Worm (Caenorhabditis elegans) whole organism, L4/young adult: ENCODE data around the gene mop-25.2.

Experiments
- W03F9.2 ChIP-seq: fragments of 150-350 bp; optimal IDR thresholded peaks from 2 replicates; lab custom pipeline; 2014; ENCODE audit warnings: missing biosample characterization, missing genetic modification characterization
- him-1 ChIP-seq: sonication (generic microtip); optimal IDR thresholded peaks from 2 replicates; lab custom pipeline; 2016; ENCODE audit warnings: missing genotype, missing genetic modification reagents, missing genetic modification characterization, missing compliant biosample characterization

DNA sequence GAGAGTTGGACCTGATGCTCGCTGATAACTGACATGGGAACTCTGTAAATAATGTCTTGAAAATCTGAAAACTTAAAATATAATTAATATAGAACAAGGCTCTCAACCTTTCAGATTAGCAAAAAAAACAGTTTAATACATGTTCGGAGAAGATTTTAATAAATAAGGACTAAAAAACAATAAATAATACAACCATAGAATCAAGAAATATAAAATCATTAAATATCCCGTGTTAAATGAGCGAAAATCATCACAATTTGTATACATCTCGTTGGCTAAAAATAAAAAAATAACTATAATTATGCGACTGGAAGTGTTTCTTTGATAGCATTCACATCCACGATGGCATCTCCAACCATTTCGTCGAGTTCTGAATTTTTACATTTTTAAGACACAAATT is 1.2 kb upstream of the mop-25.2 start, which contains the start of gene Y53C12A.10:
- no peak for TF ChIP-seq him-1 (tag; lab: Kevin White, UChicago)
- no peak for TF ChIP-seq W03F9.2
